Worm (Caenorhabditis elegans) whole organism, L4 larva: ENCODE results near the gene T28A8.4.

Experiments used
- F10B5.3 ChIP-seq: sonication (generic microtip); optimal IDR thresholded peaks from 2 replicates; lab custom pipeline; 2016; ENCODE audit warnings: mild to moderate bottlenecking, missing genetic modification characterization, missing compliant biosample characterization
- F26F4.8 ChIP-seq: fragments of 200-800 bp; sonication (Bioruptor generic); conservative IDR thresholded peaks from 2 replicates; pipeline ENCODE4 v1.3.6; 2022; ENCODE audit warnings: missing genetic modification characterization, missing compliant biosample characterization
- F44E2.7 ChIP-seq: fragments of 200-800 bp; sonication (Bioruptor generic); IDR thresholded peaks from 2 replicates; pipeline ENCODE4 v2.1.2; 2022; ENCODE audit warnings: missing genetic modification characterization, missing compliant biosample characterization
- F49E8.2 ChIP-seq: sonication (generic microtip); optimal IDR thresholded peaks from 2 replicates; lab custom pipeline; 2016; ENCODE audit warnings: missing compliant biosample characterization, mild to moderate bottlenecking, missing genetic modification characterization, borderline replicate concordance
- R02D3.7 ChIP-seq: fragments of 150-350 bp; sonication (generic microtip); optimal IDR thresholded peaks from 3 replicates; lab custom pipeline; 2014; ENCODE audit warnings: missing biosample characterization, missing genetic modification characterization
- Y105C5A.15 ChIP-seq: fragments of 200-800 bp; sonication (Bioruptor generic); IDR thresholded peaks from 2 replicates; pipeline ENCODE4 v1.3.6; 2022; ENCODE audit warnings: missing genetic modification characterization, missing compliant biosample characterization
- Y5F2A.4 ChIP-seq: fragments of 200-800 bp; sonication (Bioruptor generic); optimal IDR thresholded peaks from 2 replicates; lab custom pipeline; 2018; ENCODE audit warnings: mild to moderate bottlenecking, missing genetic modification characterization, missing compliant biosample characterization
- ZK337.2 ChIP-seq: fragments of 200-800 bp; sonication (Bioruptor generic); IDR thresholded peaks from 2 replicates; pipeline ENCODE4 v1.3.6; 2022; ENCODE audit warnings: missing genetic modification reagents, missing genetic modification characterization, missing compliant biosample characterization
- aha-1 ChIP-seq: fragments of 150-350 bp; peaks from one replicate; lab custom pipeline; 2014; ENCODE audit warnings: missing biosample characterization, missing genetic modification characterization
- aly-2 ChIP-seq: sonication (generic microtip); optimal IDR thresholded peaks from 2 replicates; lab custom pipeline; 2018; ENCODE audit warnings: missing biosample characterization, missing genetic modification characterization
- attf-4 ChIP-seq: sonication (generic microtip); optimal IDR thresholded peaks from 3 replicates; lab custom pipeline; 2017; ENCODE audit warnings: missing biosample characterization, missing genetic modification characterization
- ceh-62 ChIP-seq: sonication (generic microtip); optimal IDR thresholded peaks from 2 replicates; lab custom pipeline; 2017; ENCODE audit warnings: missing biosample characterization, missing genetic modification characterization
- ceh-82 ChIP-seq: sonication (generic microtip); optimal IDR thresholded peaks from 2 replicates; lab custom pipeline; 2017; ENCODE audit warnings: missing biosample characterization, missing genetic modification characterization
- ces-1 ChIP-seq: fragments of 150-350 bp; sonication (generic microtip); optimal IDR thresholded peaks from 4 replicates; lab custom pipeline; 2014; ENCODE audit warnings: missing biosample characterization, missing genetic modification reagents, missing genetic modification characterization
- daf-16 ChIP-seq, 3 experiments: sonication (generic microtip); optimal IDR thresholded peaks; 2 replicates each; lab custom pipeline; 2016 to 2017; ENCODE audit warnings: missing genetic modification characterization in 3 of 3, missing genetic modification reagents in 3 of 3, mild to moderate bottlenecking in 2 of 3, missing compliant biosample characterization in 2 of 3, missing biosample characterization in 1 of 3, moderate library complexity in 1 of 3
- daf-19 ChIP-seq: fragments of 200-800 bp; sonication (Bioruptor generic); conservative IDR thresholded peaks from 2 replicates; pipeline ENCODE4 v1.3.6; 2022; ENCODE audit warnings: missing genetic modification characterization, missing compliant biosample characterization
- dmd-6 ChIP-seq: fragments of 200-800 bp; sonication (Bioruptor generic); IDR thresholded peaks from 2 replicates; pipeline ENCODE4 v1.3.6; 2022; ENCODE audit warnings: missing genetic modification reagents, missing genetic modification characterization, missing compliant biosample characterization
- duxl-1 ChIP-seq: sonication (generic microtip); optimal IDR thresholded peaks from 2 replicates; lab custom pipeline; 2016; ENCODE audit warnings: mild to moderate bottlenecking, missing genetic modification characterization, moderate library complexity, missing compliant biosample characterization; ENCODE audit not compliant: poor library complexity
- dve-1 ChIP-seq: sonication (generic microtip); optimal IDR thresholded peaks from 2 replicates; lab custom pipeline; 2017; ENCODE audit warnings: antibody characterized with exemption, mild to moderate bottlenecking, missing genetic modification characterization, missing compliant biosample characterization; ENCODE audit not compliant: insufficient read depth
- egl-27 ChIP-seq: sonication (generic microtip); optimal IDR thresholded peaks from 3 replicates; lab custom pipeline; 2017; ENCODE audit warnings: missing biosample characterization, missing genetic modification reagents, missing genetic modification characterization
- egl-43 ChIP-seq: fragments of 200-800 bp; sonication (Bioruptor generic); IDR thresholded peaks from 2 replicates; pipeline ENCODE4 v1.3.6; 2022; ENCODE audit warnings: missing genetic modification reagents, missing genetic modification characterization, missing compliant biosample characterization
- fkh-10 ChIP-seq: fragments of 150-350 bp; optimal IDR thresholded peaks from 2 replicates; lab custom pipeline; 2014; ENCODE audit warnings: missing biosample characterization, missing genetic modification reagents, missing genetic modification characterization
- gei-8 ChIP-seq: fragments of 200-800 bp; sonication (Bioruptor generic); optimal IDR thresholded peaks from 2 replicates; lab custom pipeline; 2018; ENCODE audit warnings: mild to moderate bottlenecking, missing genetic modification characterization, missing compliant biosample characterization
- hlh-30 ChIP-seq: sonication (generic microtip); optimal IDR thresholded peaks from 2 replicates; lab custom pipeline; 2017; ENCODE audit warnings: antibody characterized with exemption, mild to moderate bottlenecking, missing genetic modification characterization, missing compliant biosample characterization; ENCODE audit not compliant: insufficient read depth
- jun-1 ChIP-seq: fragments of 150-350 bp; optimal IDR thresholded peaks from 2 replicates; lab custom pipeline; 2014; ENCODE audit warnings: missing biosample characterization, missing genetic modification reagents, missing genetic modification characterization
- lim-7 ChIP-seq: fragments of 200-800 bp; sonication (Bioruptor generic); IDR thresholded peaks from 2 replicates; pipeline ENCODE4 v1.3.6; 2022; ENCODE audit warnings: missing genetic modification characterization, missing compliant biosample characterization
- lin-15B ChIP-seq: fragments of 150-350 bp; sonication (generic microtip); optimal IDR thresholded peaks from 3 replicates; lab custom pipeline; 2014; ENCODE audit warnings: missing biosample characterization, missing genetic modification characterization
- lin-29 ChIP-seq: fragments of 200-800 bp; sonication (Bioruptor generic); IDR thresholded peaks from 2 replicates; pipeline ENCODE4 v1.3.6; 2022; ENCODE audit warnings: missing genetic modification reagents, missing genetic modification characterization, missing compliant biosample characterization
- lin-38 ChIP-seq: fragments of 200-800 bp; sonication (Bioruptor generic); IDR thresholded peaks from 2 replicates; pipeline ENCODE4 v1.3.6; 2022; ENCODE audit warnings: missing genetic modification reagents, missing genetic modification characterization, missing compliant biosample characterization
- lin-39 ChIP-seq: fragments of 150-350 bp; optimal IDR thresholded peaks from 2 replicates; lab custom pipeline; 2014; ENCODE audit warnings: missing biosample characterization, missing genetic modification reagents, missing genetic modification characterization
- mep-1 ChIP-seq: fragments of 150-350 bp; sonication (generic microtip); optimal IDR thresholded peaks from 3 replicates; lab custom pipeline; 2014; ENCODE audit warnings: missing biosample characterization, missing genetic modification characterization
- mxl-3 ChIP-seq: fragments of 200-800 bp; sonication (Bioruptor generic); optimal IDR thresholded peaks from 2 replicates; lab custom pipeline; 2018; ENCODE audit warnings: mild to moderate bottlenecking, missing genetic modification characterization, missing compliant biosample characterization
- nhr-10 ChIP-seq: fragments of 150-350 bp; optimal IDR thresholded peaks from 2 replicates; lab custom pipeline; 2014; ENCODE audit warnings: missing biosample characterization, missing genetic modification characterization
- nhr-102 ChIP-seq: sonication (generic microtip); optimal IDR thresholded peaks from 2 replicates; lab custom pipeline; 2016; ENCODE audit warnings: mild to moderate bottlenecking, missing genetic modification characterization, moderate library complexity, missing compliant biosample characterization
- nhr-237 ChIP-seq: sonication (generic microtip); optimal IDR thresholded peaks from 2 replicates; lab custom pipeline; 2017; ENCODE audit warnings: missing biosample characterization, missing genetic modification characterization
- nhr-25 ChIP-seq: sonication (generic microtip); optimal IDR thresholded peaks from 2 replicates; lab custom pipeline; 2017; ENCODE audit warnings: missing genetic modification characterization, mild to moderate bottlenecking, missing compliant biosample characterization, antibody characterized with exemption, moderate library complexity, borderline replicate concordance; ENCODE audit not compliant: insufficient read depth
- nhr-41 ChIP-seq: fragments of 200-800 bp; sonication (Bioruptor generic); IDR thresholded peaks from 2 replicates; pipeline ENCODE4 v1.3.6; 2022; ENCODE audit warnings: missing genetic modification reagents, missing genetic modification characterization, missing compliant biosample characterization
- nhr-48 ChIP-seq: sonication (generic microtip); optimal IDR thresholded peaks from 2 replicates; lab custom pipeline; 2016; ENCODE audit warnings: mild to moderate bottlenecking, missing genetic modification characterization, missing compliant biosample characterization
- rbr-2 ChIP-seq: sonication (generic microtip); optimal IDR thresholded peaks from 2 replicates; lab custom pipeline; 2016; ENCODE audit warnings: missing genotype, missing genetic modification characterization, missing compliant biosample characterization
- sdz-12 ChIP-seq: fragments of 200-800 bp; sonication (Bioruptor generic); optimal IDR thresholded peaks from 2 replicates; lab custom pipeline; 2018; ENCODE audit warnings: mild to moderate bottlenecking, missing genetic modification characterization, missing compliant biosample characterization
- set-16 ChIP-seq: fragments of 200-800 bp; sonication (Bioruptor generic); IDR thresholded peaks from 2 replicates; pipeline ENCODE4 v1.3.6; 2022; ENCODE audit warnings: missing genetic modification reagents, missing genetic modification characterization, missing compliant biosample characterization
- skn-1 ChIP-seq: fragments of 150-350 bp; optimal IDR thresholded peaks from 2 replicates; lab custom pipeline; 2014; ENCODE audit warnings: missing biosample characterization, missing genetic modification characterization
- snpc-1.2 ChIP-seq: fragments of 200-800 bp; sonication (Bioruptor generic); IDR thresholded peaks from 2 replicates; pipeline ENCODE4 v1.3.6; 2022; ENCODE audit warnings: missing genetic modification reagents, missing genetic modification characterization, missing compliant biosample characterization
- spr-1 ChIP-seq: sonication (generic microtip); optimal IDR thresholded peaks from 2 replicates; lab custom pipeline; 2016; ENCODE audit warnings: mild to moderate bottlenecking, missing genetic modification characterization, missing compliant biosample characterization
- tra-1 ChIP-seq: fragments of 200-800 bp; sonication (Bioruptor generic); IDR thresholded peaks from 2 replicates; pipeline ENCODE4 v1.3.6; 2022; ENCODE audit warnings: missing genetic modification reagents, missing genetic modification characterization, missing compliant biosample characterization
- vab-7 ChIP-seq: fragments of 200-800 bp; sonication (Bioruptor generic); IDR thresholded peaks from 2 replicates; pipeline ENCODE4 v1.3.6; 2022; ENCODE audit warnings: missing genetic modification reagents, missing genetic modification characterization, missing compliant biosample characterization
- zag-1 ChIP-seq: fragments of 150-350 bp; optimal IDR thresholded peaks from 2 replicates; lab custom pipeline; 2014; ENCODE audit warnings: missing biosample characterization, missing genetic modification characterization
- ztf-11 ChIP-seq: fragments of 150-350 bp; optimal IDR thresholded peaks from 2 replicates; lab custom pipeline; 2014; ENCODE audit warnings: missing biosample characterization, missing genetic modification characterization
- ztf-7 ChIP-seq: fragments of 150-350 bp; optimal IDR thresholded peaks from 2 replicates; lab custom pipeline; 2014; ENCODE audit warnings: missing biosample characterization, missing genetic modification characterization

T28A8.4 gene

ce11 chrIII:13462965-13463783, 40.3 kb upstream of the T28A8.4 start, which contains the start of gene ant-1.1:
Gene ant-1.1, plus strand, starts transcription at chrIII:13463163.
- TF ChIP-seq ztf-7 (tag; lab: Kevin White, UChicago) (peak; percentile 6), egl-27 (tag; lab: Kevin White, UChicago) (no peak), ces-1 (GFP tag; lab: Kevin White, UChicago) (no peak), F49E8.2 (tag; lab: Kevin White, UChicago) (no peak), mep-1 (tag; lab: Kevin White, UChicago) (peak; percentile 94), duxl-1 (tag; lab: Kevin White, UChicago) (peak; percentile 68), egl-43 (GFP tag; lab: Robert Waterston, UW) (peak; percentile 88), nhr-48 (tag; lab: Kevin White, UChicago) (peak; percentile 63), F26F4.8 (GFP tag; lab: Robert Waterston, UW) (no peak), dmd-6 (peak; percentile 89), hlh-30 (tag; lab: Kevin White, UChicago) (peak; percentile 91), nhr-25 (tag; lab: Kevin White, UChicago) (peak; percentile 82), F10B5.3 (peak; percentile 70), daf-19 (peak; percentile 71), gei-8 (GFP tag; lab: Kevin White, UChicago) (peak; percentile 56), lin-38 (peak; percentile 89), rbr-2 (tag; lab: Kevin White, UChicago) (peak; percentile 92), Y105C5A.15 (no peak), zag-1 (tag; lab: Kevin White, UChicago) (no peak), F44E2.7 (no peak), lin-29 (GFP tag; lab: Robert Waterston, UW) (peak; percentile 78), vab-7 (GFP tag; lab: Robert Waterston, UW) (0 out of 2 replicates have a peak, but pooled peaks have one; percentile 59), nhr-10 (tag; lab: Kevin White, UChicago) (no peak), nhr-237 (tag; lab: Kevin White, UChicago) (no peak), dve-1 (peak; percentile 93), ceh-62 (no peak), aha-1 (tag; lab: Kevin White, UChicago) (peak; percentile 99), lin-39 (tag; lab: Kevin White, UChicago) (no peak), lin-15B (peak; percentile 30), Y5F2A.4 (no peak), skn-1 (no peak), daf-16 (GFP tag; optimal IDR thresholded peaks at IDR 0.05; lab: Kevin White, UChicago) (peak; percentile 35 to 52), daf-16 (tag; optimal IDR thresholded peaks at IDR 0.05; lab: Kevin White, UChicago) (peak; percentile 59), set-16 (GFP tag; lab: Robert Waterston, UW) (peak; percentile 95), lim-7 (GFP tag; lab: Robert Waterston, UW) (peak; percentile 64; the same call in 1 of the 2 replicates), aly-2 (tag; lab: Kevin White, UChicago) (no peak), attf-4 (no peak), ceh-82 (tag; lab: Kevin White, UChicago) (no peak), fkh-10 (GFP tag; lab: Kevin White, UChicago) (peak; percentile 64), spr-1 (peak; percentile 76), snpc-1.2 (GFP tag; lab: Robert Waterston, UW) (0 out of 2 replicates have a peak, but pooled peaks have one; percentile 43), sdz-12 (no peak), jun-1 (tag; lab: Kevin White, UChicago) (peak; percentile 47), ztf-11 (tag; lab: Kevin White, UChicago) (no peak), ZK337.2 (peak; percentile 76), nhr-102 (tag; lab: Kevin White, UChicago) (peak; percentile 84), R02D3.7 (tag; lab: Kevin White, UChicago) (no peak), mxl-3 (peak; percentile 70), tra-1 (peak; percentile 81), nhr-41 (GFP tag; lab: Robert Waterston, UW) (no peak; the same call in 1 of the 2 replicates)
